Comparison of ENCODE assay signal across 2 fruit fly cellular contexts in the genomic region with DNA sequence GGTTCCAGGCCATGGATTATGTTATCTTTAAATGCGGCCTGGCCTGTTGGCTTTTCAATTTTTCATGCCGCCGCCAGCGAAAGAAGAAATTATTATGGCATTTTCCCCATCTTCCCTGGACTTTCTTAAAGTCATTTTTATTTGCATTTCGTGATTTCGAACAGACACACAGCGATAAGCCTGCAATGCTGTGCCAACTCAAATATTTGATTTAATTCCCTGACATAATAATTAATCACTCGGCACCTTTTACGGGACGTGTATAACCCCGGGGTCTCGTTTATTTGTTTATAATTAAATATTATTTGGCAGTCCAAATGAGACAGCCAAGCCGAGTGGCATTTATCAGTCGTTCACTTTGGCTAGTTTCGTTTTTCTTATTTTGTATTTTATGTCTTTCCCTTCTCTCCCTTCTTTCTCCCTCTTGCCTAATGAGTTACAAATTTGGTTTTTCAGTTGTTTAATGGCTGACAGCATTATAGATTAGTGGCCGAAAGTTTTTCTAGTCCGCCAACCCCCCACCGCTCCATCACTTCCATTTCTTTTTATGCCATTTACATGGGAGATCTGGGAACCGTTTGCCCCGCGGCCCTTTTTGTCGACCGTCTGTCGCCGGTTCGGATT.
TF ChIP-seq lines count a peak whose summit lies in the region.

No protein-coding gene starts in this region.

- TF ChIP-seq CTCF in whole organism, embryonic (GFP tag; optimal IDR thresholded peaks at IDR 0.05; lab: Kevin White, UChicago), result no peak

TF ChIP-seq in whole organism, embryonic, 481 proteins besides CTCF, POLR2A, EP300 and RAD21:
- TF ChIP-seq vvl (GFP tag; IDR thresholded peaks at IDR 0.05; lab: Robert Waterston, UW) (0 out of 2 replicates have a peak, but pooled peaks have one; percentile 4), Awh (GFP tag; IDR thresholded peaks at IDR 0.05; lab: Robert Waterston, UW) (peak; percentile 88), CG8089 (GFP tag; optimal IDR thresholded peaks at IDR 0.05; lab: Kevin White, UChicago) (no peak), dmrt11E (tag; optimal IDR thresholded peaks at IDR 0.05; lab: Kevin White, UChicago) (peak; percentile 26), CG6813 (GFP tag; optimal IDR thresholded peaks at IDR 0.05; lab: Kevin White, UChicago) (peak; percentile 12), kni (GFP tag; optimal IDR thresholded peaks at IDR 0.05; lab: Kevin White, UChicago) (peak; percentile 29), pros (GFP tag; optimal IDR thresholded peaks at IDR 0.05; lab: Kevin White, UChicago) (peak; percentile 54), sens (GFP tag; lab: Kevin White, UChicago) (peak; percentile 83), abd-A (tag; optimal IDR thresholded peaks at IDR 0.05; lab: Kevin White, UChicago) (peak; percentile 81), Hr78 (GFP tag; optimal IDR thresholded peaks at IDR 0.05; lab: Kevin White, UChicago) (peak in 1 of 2 experiments; percentile 41), CG10431 (GFP tag; optimal IDR thresholded peaks at IDR 0.05; lab: Kevin White, UChicago) (peak; percentile 38), tll (GFP tag; optimal IDR thresholded peaks at IDR 0.05; lab: Kevin White, UChicago) (peak in 1 of 2 experiments; percentile 41), Blimp-1 (GFP tag; optimal IDR thresholded peaks at IDR 0.05; lab: Kevin White, UChicago) (peak; percentile 9), CG6254 (GFP tag; optimal IDR thresholded peaks at IDR 0.05; lab: Kevin White, UChicago) (peak; percentile 7), crol (GFP tag; IDR thresholded peaks at IDR 0.05; lab: Robert Waterston, UW) (peak; percentile 60; the same call in 1 of the 2 replicates), CG10565 (GFP tag; optimal IDR thresholded peaks at IDR 0.05; lab: Kevin White, UChicago) (no peak), CG6272 (GFP tag; IDR thresholded peaks at IDR 0.05; lab: Robert Waterston, UW) (no peak), CG4328 (GFP tag; optimal IDR thresholded peaks at IDR 0.05; lab: Kevin White, UChicago) (peak; percentile 30), oc (tag; optimal IDR thresholded peaks at IDR 0.05; lab: Kevin White, UChicago) (peak; percentile 48), Nf-YC (tag; optimal IDR thresholded peaks at IDR 0.05; lab: Kevin White, UChicago) (no peak), lab (GFP tag; optimal IDR thresholded peaks at IDR 0.05; lab: Kevin White, UChicago) (peak; percentile 20), salm (tag; optimal IDR thresholded peaks at IDR 0.05; lab: Kevin White, UChicago) (peak; percentile 50), sd (tag; optimal IDR thresholded peaks at IDR 0.05; lab: Kevin White, UChicago) (peak; percentile 27), Pdp1 (GFP tag; optimal IDR thresholded peaks at IDR 0.05; lab: Kevin White, UChicago) (peak in 1 of 2 experiments; percentile 29), CG4820 (GFP tag; optimal IDR thresholded peaks at IDR 0.05; lab: Kevin White, UChicago) (no peak), Bteb2 (GFP tag; optimal IDR thresholded peaks at IDR 0.05; lab: Kevin White, UChicago) (no peak), CG18262 (tag; optimal IDR thresholded peaks at IDR 0.05; lab: Kevin White, UChicago) (peak; percentile 1), Med (GFP tag; lab: Kevin White, UChicago) (peak; percentile 54), eve (GFP tag; optimal IDR thresholded peaks at IDR 0.05; lab: Kevin White, UChicago) (peak in 1 of 2 experiments; percentile 60), CG2712 (tag; optimal IDR thresholded peaks at IDR 0.05; lab: Kevin White, UChicago) (peak; percentile 11), CG3838 (GFP tag; optimal IDR thresholded peaks at IDR 0.05; lab: Kevin White, UChicago) (no peak), chinmo (GFP tag; IDR thresholded peaks at IDR 0.05; lab: Robert Waterston, UW; ENCODE audit: partially characterized antibody) (0 out of 4 replicates have a peak, but pooled peaks have one; percentile 25), CG12769 (tag; optimal IDR thresholded peaks at IDR 0.05; lab: Kevin White, UChicago) (peak; percentile 43)

TF ChIP-seq in whole organism, prepupa, 60 proteins besides CTCF, POLR2A, EP300 and RAD21:
- TF ChIP-seq vri (GFP tag; optimal IDR thresholded peaks at IDR 0.05; lab: Kevin White, UChicago) (peak; percentile 27), fkh (GFP tag; optimal IDR thresholded peaks at IDR 0.05; lab: Kevin White, UChicago) (peak; percentile 66), CG6163 (GFP tag; IDR thresholded peaks at IDR 0.05; lab: Robert Waterston, UW) (no peak), svp (GFP tag; lab: Kevin White, UChicago) (peak; percentile 90), Hr39 (GFP tag; optimal IDR thresholded peaks at IDR 0.05; lab: Kevin White, UChicago) (no peak), Eip78C (GFP tag; lab: Kevin White, UChicago) (peak; percentile 23)
